Worm (Caenorhabditis elegans) whole organism, L4 larva: ENCODE results near the gene Y7A5A.3.
A peak's percentile ranks its signal among the peaks of the same experiment; 100 is the strongest.

Experiments
- D1046.2 ChIP-seq: fragments of 200-800 bp; sonication (Bioruptor generic); IDR thresholded peaks from 2 replicates; pipeline ENCODE4 v1.3.6; 2022; ENCODE audit warnings: missing genetic modification characterization, missing compliant biosample characterization
- F10B5.3 ChIP-seq: sonication (generic microtip); optimal IDR thresholded peaks from 2 replicates; lab custom pipeline; 2016; ENCODE audit warnings: mild to moderate bottlenecking, missing genetic modification characterization, missing compliant biosample characterization
- F26F4.8 ChIP-seq: fragments of 200-800 bp; sonication (Bioruptor generic); conservative IDR thresholded peaks from 2 replicates; pipeline ENCODE4 v1.3.6; 2022; ENCODE audit warnings: missing genetic modification characterization, missing compliant biosample characterization
- F44E2.7 ChIP-seq: fragments of 200-800 bp; sonication (Bioruptor generic); IDR thresholded peaks from 2 replicates; pipeline ENCODE4 v2.1.2; 2022; ENCODE audit warnings: missing genetic modification characterization, missing compliant biosample characterization
- T26A8.4 ChIP-seq: fragments of 200-800 bp; sonication (Bioruptor generic); IDR thresholded peaks from 2 replicates; pipeline ENCODE4 v1.3.6; 2022; ENCODE audit warnings: missing genetic modification characterization, missing compliant biosample characterization
- Y48G9A.11 ChIP-seq: fragments of 200-800 bp; sonication (Bioruptor generic); IDR thresholded peaks from 2 replicates; pipeline ENCODE4 v1.3.6; 2022; ENCODE audit warnings: missing genetic modification reagents, missing genetic modification characterization, missing compliant biosample characterization
- ZK337.2 ChIP-seq: fragments of 200-800 bp; sonication (Bioruptor generic); IDR thresholded peaks from 2 replicates; pipeline ENCODE4 v1.3.6; 2022; ENCODE audit warnings: missing genetic modification reagents, missing genetic modification characterization, missing compliant biosample characterization
- aly-2 ChIP-seq: sonication (generic microtip); optimal IDR thresholded peaks from 2 replicates; lab custom pipeline; 2018; ENCODE audit warnings: missing biosample characterization, missing genetic modification characterization
- arid-1 ChIP-seq: fragments of 200-800 bp; sonication (Bioruptor generic); conservative IDR thresholded peaks from 2 replicates; pipeline ENCODE4 v1.3.6; 2022; ENCODE audit warnings: missing genetic modification reagents, missing genetic modification characterization, missing compliant biosample characterization
- ceh-20 ChIP-seq: fragments of 200-800 bp; sonication (Bioruptor generic); IDR thresholded peaks from 2 replicates; pipeline ENCODE4 v1.3.6; 2022; ENCODE audit warnings: missing genetic modification reagents, missing genetic modification characterization, missing compliant biosample characterization
- ceh-28 ChIP-seq: fragments of 150-350 bp; optimal IDR thresholded peaks from 2 replicates; lab custom pipeline; 2014; ENCODE audit warnings: missing biosample characterization, missing genetic modification reagents, missing genetic modification characterization
- ceh-32 ChIP-seq: sonication (generic microtip); optimal IDR thresholded peaks from 2 replicates; lab custom pipeline; 2016; ENCODE audit warnings: mild to moderate bottlenecking, missing genetic modification characterization, missing compliant biosample characterization; ENCODE audit not compliant: poor library complexity
- ceh-62 ChIP-seq: sonication (generic microtip); optimal IDR thresholded peaks from 2 replicates; lab custom pipeline; 2017; ENCODE audit warnings: missing biosample characterization, missing genetic modification characterization
- ctbp-1 ChIP-seq: fragments of 200-800 bp; sonication (Bioruptor generic); IDR thresholded peaks from 2 replicates; pipeline ENCODE4 v1.3.6; 2022; ENCODE audit warnings: missing genetic modification reagents, missing genetic modification characterization, missing compliant biosample characterization
- daf-16 ChIP-seq, 3 experiments: sonication (generic microtip); optimal IDR thresholded peaks; 2 replicates each; lab custom pipeline; 2016 to 2017; ENCODE audit warnings: missing genetic modification characterization in 3 of 3, missing genetic modification reagents in 3 of 3, mild to moderate bottlenecking in 2 of 3, missing compliant biosample characterization in 2 of 3, missing biosample characterization in 1 of 3, moderate library complexity in 1 of 3
- dpl-1 ChIP-seq: fragments of 150-350 bp; optimal IDR thresholded peaks from 2 replicates; lab custom pipeline; 2014; ENCODE audit warnings: missing biosample characterization, missing genetic modification reagents, missing genetic modification characterization
- egl-27 ChIP-seq: sonication (generic microtip); optimal IDR thresholded peaks from 3 replicates; lab custom pipeline; 2017; ENCODE audit warnings: missing biosample characterization, missing genetic modification reagents, missing genetic modification characterization
- egl-43 ChIP-seq: fragments of 200-800 bp; sonication (Bioruptor generic); IDR thresholded peaks from 2 replicates; pipeline ENCODE4 v1.3.6; 2022; ENCODE audit warnings: missing genetic modification reagents, missing genetic modification characterization, missing compliant biosample characterization
- hif-1 ChIP-seq, 2 experiments: sonication (generic microtip); optimal IDR thresholded peaks; 2 replicates each; lab custom pipeline; 2016 to 2017; ENCODE audit warnings: missing compliant biosample characterization in 2 of 2, missing genetic modification characterization in 2 of 2, missing genetic modification reagents in 2 of 2, missing genotype in 2 of 2, mild to moderate bottlenecking in 1 of 2
- hlh-30 ChIP-seq: sonication (generic microtip); optimal IDR thresholded peaks from 2 replicates; lab custom pipeline; 2017; ENCODE audit warnings: antibody characterized with exemption, mild to moderate bottlenecking, missing genetic modification characterization, missing compliant biosample characterization; ENCODE audit not compliant: insufficient read depth
- hmg-1.1 ChIP-seq: fragments of 200-800 bp; sonication (Bioruptor generic); IDR thresholded peaks from 2 replicates; pipeline ENCODE4 v1.3.6; 2022; ENCODE audit warnings: missing genetic modification reagents, missing genetic modification characterization, missing compliant biosample characterization
- lim-7 ChIP-seq: fragments of 200-800 bp; sonication (Bioruptor generic); IDR thresholded peaks from 2 replicates; pipeline ENCODE4 v1.3.6; 2022; ENCODE audit warnings: missing genetic modification characterization, missing compliant biosample characterization
- lin-1 ChIP-seq: fragments of 200-800 bp; sonication (Bioruptor generic); IDR thresholded peaks from 2 replicates; pipeline ENCODE4 v1.3.6; 2022; ENCODE audit warnings: missing genetic modification reagents, missing genetic modification characterization, missing compliant biosample characterization
- lin-38 ChIP-seq: fragments of 200-800 bp; sonication (Bioruptor generic); IDR thresholded peaks from 2 replicates; pipeline ENCODE4 v1.3.6; 2022; ENCODE audit warnings: missing genetic modification reagents, missing genetic modification characterization, missing compliant biosample characterization
- lir-3 ChIP-seq: sonication (generic microtip); optimal IDR thresholded peaks from 2 replicates; lab custom pipeline; 2016; ENCODE audit warnings: mild to moderate bottlenecking, missing genetic modification characterization, missing compliant biosample characterization
- madf-5 ChIP-seq, 2 experiments: fragments of 200-800 bp; sonication (Bioruptor generic); IDR thresholded peaks; 2 replicates each; pipeline ENCODE4 v1.3.6; 2022; ENCODE audit warnings: missing compliant biosample characterization in 2 of 2, missing genetic modification characterization in 2 of 2
- madf-9 ChIP-seq: fragments of 200-800 bp; sonication (Bioruptor generic); conservative IDR thresholded peaks from 2 replicates; pipeline ENCODE4 v1.3.6; 2022; ENCODE audit warnings: missing genetic modification reagents, missing genetic modification characterization, missing compliant biosample characterization
- mdl-1 ChIP-seq, 2 experiments: fragments of 150-350 bp in 1 of 2; sonication (generic microtip) in 1 of 2; optimal IDR thresholded peaks; 2 replicates each; lab custom pipeline; 2014 to 2017; ENCODE audit warnings: missing biosample characterization in 2 of 2, missing genetic modification characterization in 2 of 2
- mdt-29 ChIP-seq: fragments of 200-800 bp; sonication (Bioruptor generic); IDR thresholded peaks from 2 replicates; pipeline ENCODE4 v1.3.6; 2022; ENCODE audit warnings: missing genetic modification reagents, missing genetic modification characterization, missing compliant biosample characterization
- nhr-237 ChIP-seq: sonication (generic microtip); optimal IDR thresholded peaks from 2 replicates; lab custom pipeline; 2017; ENCODE audit warnings: missing biosample characterization, missing genetic modification characterization
- nhr-28 ChIP-seq: fragments of 150-350 bp; optimal IDR thresholded peaks from 2 replicates; lab custom pipeline; 2014; ENCODE audit warnings: missing biosample characterization, missing genetic modification characterization
- nhr-41 ChIP-seq: fragments of 200-800 bp; sonication (Bioruptor generic); IDR thresholded peaks from 2 replicates; pipeline ENCODE4 v1.3.6; 2022; ENCODE audit warnings: missing genetic modification reagents, missing genetic modification characterization, missing compliant biosample characterization
- nhr-6 ChIP-seq: fragments of 150-350 bp; optimal IDR thresholded peaks from 2 replicates; lab custom pipeline; 2014; ENCODE audit warnings: missing biosample characterization, missing genetic modification characterization
- nhr-76 ChIP-seq: fragments of 150-350 bp; optimal IDR thresholded peaks from 2 replicates; lab custom pipeline; 2014; ENCODE audit warnings: missing biosample characterization, missing genetic modification characterization
- pha-4 ChIP-seq, 2 experiments: fragments of 150-350 bp in 1 of 2; fragments of 200-800 bp in 1 of 2; sonication (Bioruptor generic) in 1 of 2; IDR thresholded peaks in 1 of 2; optimal IDR thresholded peaks in 1 of 2; 2 replicates each; pipeline versions ENCODE4 v1.3.6 to Lab custom; 2014 to 2022; ENCODE audit warnings: missing genetic modification characterization in 2 of 2, missing genetic modification reagents in 2 of 2, missing biosample characterization in 1 of 2, missing compliant biosample characterization in 1 of 2
- php-3 ChIP-seq: fragments of 200-800 bp; sonication (Bioruptor generic); IDR thresholded peaks from 2 replicates; pipeline ENCODE4 v1.3.6; 2022; ENCODE audit warnings: missing genetic modification reagents, missing genetic modification characterization, missing compliant biosample characterization
- snpc-1.2 ChIP-seq: fragments of 200-800 bp; sonication (Bioruptor generic); IDR thresholded peaks from 2 replicates; pipeline ENCODE4 v1.3.6; 2022; ENCODE audit warnings: missing genetic modification reagents, missing genetic modification characterization, missing compliant biosample characterization
- snpc-4 ChIP-seq: fragments of 150-350 bp; optimal IDR thresholded peaks from 2 replicates; lab custom pipeline; 2014; ENCODE audit warnings: missing biosample characterization, missing genetic modification characterization
- tra-1 ChIP-seq: fragments of 200-800 bp; sonication (Bioruptor generic); IDR thresholded peaks from 2 replicates; pipeline ENCODE4 v1.3.6; 2022; ENCODE audit warnings: missing genetic modification reagents, missing genetic modification characterization, missing compliant biosample characterization
- unc-130 ChIP-seq: sonication (generic microtip); optimal IDR thresholded peaks from 2 replicates; lab custom pipeline; 2016; ENCODE audit warnings: missing genetic modification reagents, missing genetic modification characterization, missing compliant biosample characterization
- vab-7 ChIP-seq: fragments of 200-800 bp; sonication (Bioruptor generic); IDR thresholded peaks from 2 replicates; pipeline ENCODE4 v1.3.6; 2022; ENCODE audit warnings: missing genetic modification reagents, missing genetic modification characterization, missing compliant biosample characterization
- zip-11 ChIP-seq: fragments of 200-800 bp; sonication (Bioruptor generic); IDR thresholded peaks from 2 replicates; pipeline ENCODE4 v1.3.6; 2022; ENCODE audit warnings: missing genetic modification characterization, missing compliant biosample characterization

Gene Y7A5A.3

DNA sequence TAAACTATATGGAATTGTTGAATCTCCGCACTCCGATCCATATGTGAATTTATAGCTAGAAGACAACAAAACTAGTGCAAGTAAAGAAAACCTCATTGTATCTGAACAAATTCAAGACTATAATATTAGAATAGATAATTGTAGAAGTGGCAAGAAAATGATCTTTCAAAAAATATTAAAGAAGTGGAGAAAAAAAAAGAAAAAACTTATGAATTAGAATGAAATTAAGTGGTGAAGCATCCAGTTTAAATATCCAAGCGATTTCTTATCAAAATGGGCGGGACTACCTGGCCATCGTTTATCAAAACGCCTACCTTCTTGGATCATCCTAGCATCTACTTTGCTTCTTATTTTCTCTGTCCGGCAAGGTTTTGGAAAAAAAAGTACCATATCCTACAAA, 27.3 kb downstream of the Y7A5A.3 start, which contains the start of gene wrt-4:
Gene wrt-4, minus strand, starts transcription at position 101 of the 400 bp plus-strand sequence.
- TF ChIP-seq F10B5.3 (tag; lab: Kevin White, UChicago) (no peak), F26F4.8 (no peak), mdt-29 (GFP tag; lab: Robert Waterston, UW) (no peak), ceh-32 (tag; lab: Kevin White, UChicago) (no peak)

- TF ChIP-seq Y48G9A.11 (peak; percentile 60; the same call in 1 of the 2 replicates), egl-43 (GFP tag; lab: Robert Waterston, UW) (peak; percentile 53; the same call in 1 of the 2 replicates), lim-7 (GFP tag; lab: Robert Waterston, UW) (peak; percentile 44; the same call in 1 of the 2 replicates), lin-1 (GFP tag; lab: Robert Waterston, UW) (0 out of 2 replicates have a peak, but pooled peaks have one; percentile 33), ceh-62 (tag; lab: Kevin White, UChicago) (no peak), F44E2.7 (GFP tag; lab: Robert Waterston, UW) (no peak), aly-2 (tag; lab: Kevin White, UChicago) (no peak), nhr-237 (tag; lab: Kevin White, UChicago) (no peak), snpc-1.2 (GFP tag; lab: Robert Waterston, UW) (peak; percentile 56; the same call in 1 of the 2 replicates), madf-9 (peak; percentile 18; the same call in 1 of the 2 replicates), ZK337.2 (GFP tag; lab: Robert Waterston, UW) (0 out of 2 replicates have a peak, but pooled peaks have one; percentile 40), ctbp-1 (GFP tag; lab: Robert Waterston, UW) (0 out of 2 replicates have a peak, but pooled peaks have one; percentile 14), vab-7 (GFP tag; lab: Robert Waterston, UW) (0 out of 2 replicates have a peak, but pooled peaks have one; percentile 23), ceh-20 (GFP tag; lab: Robert Waterston, UW) (no peak), nhr-28 (tag; lab: Kevin White, UChicago) (no peak)
Measured at ce11 chrX:15751245-15751644, 33.2 kb downstream of the Y7A5A.3 start.

DNA sequence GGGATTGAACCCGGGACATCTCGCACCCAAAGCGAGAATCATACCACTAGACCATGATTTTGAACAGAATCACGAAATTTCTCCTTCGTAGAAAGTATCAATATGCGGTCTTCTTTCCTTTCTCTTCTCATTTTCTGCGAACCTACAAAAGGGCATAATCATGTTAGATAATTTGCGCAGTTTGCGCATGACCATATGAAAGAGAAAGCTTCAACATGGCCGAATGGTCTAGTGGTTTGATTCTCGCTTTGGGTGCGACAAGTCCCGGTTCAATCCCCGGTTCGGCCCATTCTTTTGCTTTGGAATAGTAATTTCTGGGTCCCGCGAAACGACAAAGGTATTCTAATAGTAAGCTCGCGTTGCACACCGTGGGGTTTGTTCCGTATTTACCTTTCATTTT, 36.7 kb downstream of the Y7A5A.3 start:
- TF ChIP-seq pha-4 (GFP tag; IDR thresholded peaks at IDR 0.05; lab: Robert Waterston, UW) (peak; percentile 19; the same call in 1 of the 2 replicates), pha-4 (tag; optimal IDR thresholded peaks at IDR 0.05; lab: Kevin White, UChicago) (no peak), php-3 (0 out of 2 replicates have a peak, but pooled peaks have one; percentile 20), lim-7 (GFP tag; lab: Robert Waterston, UW) (0 out of 2 replicates have a peak, but pooled peaks have one; percentile 5), ceh-20 (GFP tag; lab: Robert Waterston, UW) (peak; percentile 7; the same call in 1 of the 2 replicates), hif-1 (tag; optimal IDR thresholded peaks at IDR 0.05; lab: Kevin White, UChicago) (no peak), dpl-1 (GFP tag; lab: Kevin White, UChicago) (no peak), hlh-30 (tag; lab: Kevin White, UChicago) (peak; percentile 28), snpc-4 (tag; lab: Kevin White, UChicago) (no peak), nhr-76 (tag; lab: Kevin White, UChicago) (no peak), T26A8.4 (GFP tag; lab: Robert Waterston, UW) (peak; percentile 81), D1046.2 (GFP tag; lab: Robert Waterston, UW) (0 out of 2 replicates have a peak, but pooled peaks have one; percentile 45), unc-130 (no peak), vab-7 (GFP tag; lab: Robert Waterston, UW) (peak; percentile 56; the same call in 1 of the 2 replicates), nhr-237 (tag; lab: Kevin White, UChicago) (no peak), egl-27 (tag; lab: Kevin White, UChicago) (no peak), snpc-1.2 (GFP tag; lab: Robert Waterston, UW) (0 out of 2 replicates have a peak, but pooled peaks have one; percentile 5), lin-38 (GFP tag; lab: Robert Waterston, UW) (peak; percentile 61), arid-1 (GFP tag; lab: Robert Waterston, UW) (0 out of 2 replicates have a peak, but pooled peaks have one; percentile 5), hmg-1.1 (GFP tag; lab: Robert Waterston, UW) (peak; percentile 28; the same call in 1 of the 2 replicates), lir-3 (tag; lab: Kevin White, UChicago) (peak; percentile 15), nhr-41 (GFP tag; lab: Robert Waterston, UW) (peak; percentile 52; the same call in 1 of the 2 replicates), ctbp-1 (GFP tag; lab: Robert Waterston, UW) (peak; percentile 47; the same call in 1 of the 2 replicates), madf-5 (GFP tag; IDR thresholded peaks at IDR 0.05; lab: Robert Waterston, UW) (0 out of 4 replicates have a peak, but pooled peaks of 1 of the 2 experiments have one; percentile 17), lin-1 (GFP tag; lab: Robert Waterston, UW) (0 out of 2 replicates have a peak, but pooled peaks have one; percentile 8), daf-16 (GFP tag; optimal IDR thresholded peaks at IDR 0.05; lab: Kevin White, UChicago) (peak in 1 of 2 experiments; percentile 15), daf-16 (tag; optimal IDR thresholded peaks at IDR 0.05; lab: Kevin White, UChicago) (peak; percentile 5), F44E2.7 (GFP tag; lab: Robert Waterston, UW) (0 out of 2 replicates have a peak, but pooled peaks have one; percentile 39), tra-1 (GFP tag; lab: Robert Waterston, UW) (peak; percentile 56), Y48G9A.11 (peak; percentile 44), mdl-1 (tag; optimal IDR thresholded peaks at IDR 0.05; lab: Kevin White, UChicago) (no peak), zip-11 (GFP tag; lab: Robert Waterston, UW) (0 out of 2 replicates have a peak, but pooled peaks have one; percentile 10), nhr-6 (tag; lab: Kevin White, UChicago) (no peak), mdt-29 (GFP tag; lab: Robert Waterston, UW) (no peak), ceh-28 (tag; lab: Kevin White, UChicago) (no peak)
